Worm (Caenorhabditis elegans) whole organism, young adult: ENCODE measurements around the gene K02D10.4.
A peak's percentile ranks its signal among the peaks of the same experiment; 100 is the strongest.

ENCODE experiments used
- B0035.1 ChIP-seq: sonication (generic microtip); optimal IDR thresholded peaks from 2 replicates; lab custom pipeline; 2016; ENCODE audit warnings: missing genetic modification characterization, mild to moderate bottlenecking, missing compliant biosample characterization, missing genotype, missing genetic modification reagents
- C06A6.2 ChIP-seq: fragments of 200-800 bp; sonication (Bioruptor generic); conservative IDR thresholded peaks from 2 replicates; pipeline ENCODE4 v1.3.6; 2022; ENCODE audit warnings: missing genetic modification characterization, missing compliant biosample characterization
- D2030.7 ChIP-seq: fragments of 200-800 bp; sonication (Bioruptor generic); IDR thresholded peaks from 2 replicates; pipeline ENCODE4 v1.3.6; 2022; ENCODE audit warnings: missing genetic modification reagents, missing genetic modification characterization, missing compliant biosample characterization
- F22D6.2 ChIP-seq: sonication (generic microtip); optimal IDR thresholded peaks from 2 replicates; lab custom pipeline; 2016; ENCODE audit warnings: mild to moderate bottlenecking, missing genetic modification characterization, missing compliant biosample characterization
- F33H1.4 ChIP-seq: fragments of 200-800 bp; sonication (Bioruptor generic); IDR thresholded peaks from 2 replicates; pipeline ENCODE4 v1.3.6; 2022; ENCODE audit warnings: missing genetic modification reagents, missing genetic modification characterization, missing compliant biosample characterization
- F49E8.2 ChIP-seq: sonication (generic microtip); optimal IDR thresholded peaks from 3 replicates; lab custom pipeline; 2017; ENCODE audit warnings: missing genetic modification characterization, mild to moderate bottlenecking, missing compliant biosample characterization, antibody characterized with exemption, moderate library complexity; ENCODE audit not compliant: insufficient read depth
- F52B5.7 ChIP-seq: sonication (generic microtip); optimal IDR thresholded peaks from 2 replicates; lab custom pipeline; 2016; ENCODE audit warnings: mild to moderate bottlenecking, missing genetic modification characterization, missing compliant biosample characterization
- F57C9.4 ChIP-seq: sonication (generic microtip); optimal IDR thresholded peaks from 2 replicates; lab custom pipeline; 2017; ENCODE audit warnings: mild to moderate bottlenecking, missing genetic modification characterization, missing compliant biosample characterization
- K11D2.4 ChIP-seq: fragments of 200-800 bp; sonication (Bioruptor generic); IDR thresholded peaks from 2 replicates; pipeline ENCODE4 v1.3.6; 2022; ENCODE audit warnings: missing genetic modification reagents, missing genetic modification characterization, missing compliant biosample characterization
- K12H6.12 ChIP-seq: fragments of 200-800 bp; sonication (Bioruptor generic); optimal IDR thresholded peaks from 2 replicates; lab custom pipeline; 2018; ENCODE audit warnings: mild to moderate bottlenecking, missing genetic modification characterization, missing compliant biosample characterization
- Y53F4B.3 ChIP-seq: fragments of 200-800 bp; sonication (Bioruptor generic); IDR thresholded peaks from 2 replicates; pipeline ENCODE4 v1.3.6; 2022; ENCODE audit warnings: missing genetic modification reagents, missing genetic modification characterization, missing compliant biosample characterization
- Y79H2A.3 ChIP-seq: fragments of 200-800 bp; sonication (Bioruptor generic); conservative IDR thresholded peaks from 2 replicates; pipeline ENCODE4 v1.3.6; 2022; ENCODE audit warnings: missing genetic modification reagents, missing genetic modification characterization, missing compliant biosample characterization
- Y95B8A.8 ChIP-seq: fragments of 200-800 bp; sonication (Bioruptor generic); IDR thresholded peaks from 2 replicates; pipeline ENCODE4 v1.3.6; 2022; ENCODE audit warnings: missing genetic modification reagents, missing genetic modification characterization, missing compliant biosample characterization
- aptf-2 ChIP-seq: fragments of 200-800 bp; sonication (Bioruptor generic); conservative IDR thresholded peaks from 2 replicates; pipeline ENCODE4 v1.3.6; 2022; ENCODE audit warnings: missing genetic modification reagents, missing genetic modification characterization, missing compliant biosample characterization
- attf-6 ChIP-seq: fragments of 200-800 bp; sonication (Bioruptor generic); IDR thresholded peaks from 2 replicates; pipeline ENCODE4 v1.3.6; 2022; ENCODE audit warnings: missing genetic modification reagents, missing genetic modification characterization, missing compliant biosample characterization
- bed-1 ChIP-seq: fragments of 200-800 bp; sonication (Bioruptor generic); IDR thresholded peaks from 2 replicates; pipeline ENCODE4 v1.3.6; 2022; ENCODE audit warnings: missing genetic modification reagents, missing genetic modification characterization, missing compliant biosample characterization
- bed-2 ChIP-seq: fragments of 200-800 bp; sonication (Bioruptor generic); IDR thresholded peaks from 2 replicates; pipeline ENCODE4 v1.3.6; 2022; ENCODE audit warnings: missing genetic modification reagents, missing genetic modification characterization, missing compliant biosample characterization
- cebp-1 ChIP-seq, 2 experiments: fragments of 200-800 bp in 1 of 2; sonication (Bioruptor generic) in 1 of 2; sonication (generic microtip) in 1 of 2; IDR thresholded peaks in 1 of 2; optimal IDR thresholded peaks in 1 of 2; 2 replicates each; pipeline versions ENCODE4 v1.3.6 to Lab custom; 2017 to 2022; ENCODE audit warnings: missing compliant biosample characterization in 2 of 2, missing genetic modification characterization in 2 of 2, mild to moderate bottlenecking in 1 of 2, missing genetic modification reagents in 1 of 2, moderate library complexity in 1 of 2
- ceh-100 ChIP-seq: fragments of 200-800 bp; sonication (Bioruptor generic); IDR thresholded peaks from 2 replicates; pipeline ENCODE4 v1.3.6; 2022; ENCODE audit warnings: missing genetic modification reagents, missing genetic modification characterization, missing compliant biosample characterization
- dox-1 ChIP-seq: fragments of 200-800 bp; sonication (Bioruptor generic); IDR thresholded peaks from 2 replicates; pipeline ENCODE4 v1.3.6; 2022; ENCODE audit warnings: missing genetic modification reagents, missing genetic modification characterization, missing compliant biosample characterization
- egl-18 ChIP-seq: fragments of 200-800 bp; sonication (Bioruptor generic); IDR thresholded peaks from 2 replicates; pipeline ENCODE4 v1.3.6; 2022; ENCODE audit warnings: missing genetic modification reagents, missing genetic modification characterization, missing compliant biosample characterization
- egl-44 ChIP-seq: fragments of 200-800 bp; sonication (Bioruptor generic); IDR thresholded peaks from 2 replicates; pipeline ENCODE4 v1.3.6; 2022; ENCODE audit warnings: missing genetic modification reagents, missing genetic modification characterization, missing compliant biosample characterization
- ets-4 ChIP-seq: fragments of 200-800 bp; sonication (Bioruptor generic); optimal IDR thresholded peaks from 2 replicates; lab custom pipeline; 2018; ENCODE audit warnings: mild to moderate bottlenecking, missing genetic modification characterization, missing compliant biosample characterization
- him-1 ChIP-seq: sonication (generic microtip); optimal IDR thresholded peaks from 2 replicates; lab custom pipeline; 2016; ENCODE audit warnings: missing genotype, missing genetic modification reagents, missing genetic modification characterization, missing compliant biosample characterization
- hlh-12 ChIP-seq: sonication (generic microtip); optimal IDR thresholded peaks from 2 replicates; lab custom pipeline; 2016; ENCODE audit warnings: missing genetic modification characterization, missing compliant biosample characterization
- hmg-1.2 ChIP-seq: fragments of 200-800 bp; sonication (Bioruptor generic); IDR thresholded peaks from 2 replicates; pipeline ENCODE4 v1.3.6; 2022; ENCODE audit warnings: missing genetic modification reagents, missing genetic modification characterization, missing compliant biosample characterization
- let-607 ChIP-seq, 2 experiments: fragments of 200-800 bp in 1 of 2; sonication (Bioruptor generic) in 1 of 2; sonication (generic microtip) in 1 of 2; optimal IDR thresholded peaks; 2 replicates each; lab custom pipeline; 2016 to 2018; ENCODE audit warnings: mild to moderate bottlenecking in 2 of 2, missing compliant biosample characterization in 2 of 2, missing genetic modification characterization in 2 of 2, moderate library complexity in 2 of 2, missing genotype in 1 of 2
- lin-40 ChIP-seq: sonication (generic microtip); optimal IDR thresholded peaks from 2 replicates; lab custom pipeline; 2016; ENCODE audit warnings: missing genetic modification characterization, mild to moderate bottlenecking, missing compliant biosample characterization, missing genotype, missing genetic modification reagents
- lsy-27 ChIP-seq: sonication (generic microtip); optimal IDR thresholded peaks from 2 replicates; lab custom pipeline; 2017; ENCODE audit warnings: missing genetic modification characterization, mild to moderate bottlenecking, missing compliant biosample characterization, antibody characterized with exemption, missing genotype, borderline replicate concordance; ENCODE audit not compliant: insufficient read depth
- madf-10 ChIP-seq: sonication (generic microtip); optimal IDR thresholded peaks from 2 replicates; lab custom pipeline; 2016; ENCODE audit warnings: mild to moderate bottlenecking, missing genetic modification characterization, missing compliant biosample characterization
- madf-6 ChIP-seq: fragments of 200-800 bp; sonication (Bioruptor generic); IDR thresholded peaks from 2 replicates; pipeline ENCODE4 v1.3.6; 2022; ENCODE audit warnings: missing genetic modification reagents, missing genetic modification characterization, missing compliant biosample characterization
- mcd-1 ChIP-seq: fragments of 200-800 bp; sonication (Bioruptor generic); IDR thresholded peaks from 2 replicates; pipeline ENCODE4 v1.3.6; 2022; ENCODE audit warnings: missing genetic modification reagents, missing genetic modification characterization, missing compliant biosample characterization
- nhr-179 ChIP-seq: sonication (generic microtip); optimal IDR thresholded peaks from 2 replicates; lab custom pipeline; 2016; ENCODE audit warnings: mild to moderate bottlenecking, missing genetic modification characterization, missing compliant biosample characterization
- nhr-80 ChIP-seq: sonication (generic microtip); optimal IDR thresholded peaks from 2 replicates; lab custom pipeline; 2016; ENCODE audit warnings: missing genetic modification characterization, missing compliant biosample characterization
- snpc-1.1 ChIP-seq: sonication (generic microtip); optimal IDR thresholded peaks from 2 replicates; lab custom pipeline; 2017; ENCODE audit warnings: missing genetic modification characterization, mild to moderate bottlenecking, missing compliant biosample characterization, antibody characterized with exemption, moderate library complexity, missing genotype, missing genetic modification reagents; ENCODE audit not compliant: insufficient read depth
- snpc-1.3 ChIP-seq: sonication (generic microtip); optimal IDR thresholded peaks from 2 replicates; lab custom pipeline; 2017; ENCODE audit warnings: missing genetic modification characterization, mild to moderate bottlenecking, missing compliant biosample characterization, antibody characterized with exemption, moderate library complexity, missing genotype, missing genetic modification reagents; ENCODE audit not compliant: insufficient read depth
- snpc-4 ChIP-seq, 5 experiments: fragments of 150-350 bp in 1 of 5; sonication (generic microtip) in 4 of 5; optimal IDR thresholded peaks; 2 replicates each; lab custom pipeline; 2014 to 2018; ENCODE audit warnings: missing genetic modification characterization in 5 of 5, missing biosample characterization in 3 of 5, antibody characterized with exemption in 2 of 5, mild to moderate bottlenecking in 2 of 5, missing compliant biosample characterization in 2 of 5, missing genotype in 2 of 5, moderate library complexity in 2 of 5, missing genetic modification reagents in 1 of 5
- tbp1 ChIP-seq: fragments of 200-800 bp; sonication (Bioruptor generic); optimal IDR thresholded peaks from 2 replicates; lab custom pipeline; 2018; ENCODE audit warnings: mild to moderate bottlenecking, missing genetic modification characterization, missing compliant biosample characterization
- tlf-1 ChIP-seq: fragments of 200-800 bp; sonication (Bioruptor generic); optimal IDR thresholded peaks from 2 replicates; lab custom pipeline; 2018; ENCODE audit warnings: mild to moderate bottlenecking, missing genetic modification characterization, missing compliant biosample characterization
- unc-62 ChIP-seq: fragments of 150-350 bp; optimal IDR thresholded peaks from 2 replicates; lab custom pipeline; 2014; ENCODE audit warnings: missing biosample characterization, missing genetic modification reagents, missing genetic modification characterization
- zfh-2 ChIP-seq: fragments of 200-800 bp; sonication (Bioruptor generic); conservative IDR thresholded peaks from 2 replicates; pipeline ENCODE4 v1.3.6; 2022; ENCODE audit warnings: missing genetic modification reagents, missing genetic modification characterization, missing compliant biosample characterization
- ztf-22 ChIP-seq: fragments of 200-800 bp; sonication (Bioruptor generic); optimal IDR thresholded peaks from 2 replicates; lab custom pipeline; 2018; ENCODE audit warnings: mild to moderate bottlenecking, missing genetic modification characterization, moderate library complexity, missing compliant biosample characterization

K02D10.4 gene

DNA sequence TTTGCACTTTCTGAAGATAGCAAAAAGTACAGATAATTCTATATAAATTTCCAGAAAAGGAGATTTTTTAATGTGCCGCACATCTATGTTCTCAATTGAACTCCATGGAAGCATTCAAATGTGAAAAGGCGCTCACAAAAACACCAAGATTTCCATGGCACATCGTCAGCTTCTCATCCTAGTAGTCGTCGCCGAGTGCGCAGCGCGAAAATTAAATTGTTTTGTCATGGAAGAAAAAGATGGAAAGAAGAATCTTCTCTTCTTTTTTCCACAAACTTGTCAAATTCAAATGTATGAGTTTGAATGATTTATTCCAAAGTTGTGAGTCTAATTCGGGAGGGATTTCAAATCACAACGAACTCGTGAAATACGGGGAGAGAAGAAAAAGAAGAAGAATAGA is 42.4 kb downstream of the K02D10.4 start:
- TF ChIP-seq tbp1 (GFP tag; lab: Kevin White, UChicago) (no peak), madf-6 (GFP tag; lab: Robert Waterston, UW) (0 out of 2 replicates have a peak, but pooled peaks have one; percentile 10), egl-18 (GFP tag; lab: Robert Waterston, UW) (no peak)

DNA sequence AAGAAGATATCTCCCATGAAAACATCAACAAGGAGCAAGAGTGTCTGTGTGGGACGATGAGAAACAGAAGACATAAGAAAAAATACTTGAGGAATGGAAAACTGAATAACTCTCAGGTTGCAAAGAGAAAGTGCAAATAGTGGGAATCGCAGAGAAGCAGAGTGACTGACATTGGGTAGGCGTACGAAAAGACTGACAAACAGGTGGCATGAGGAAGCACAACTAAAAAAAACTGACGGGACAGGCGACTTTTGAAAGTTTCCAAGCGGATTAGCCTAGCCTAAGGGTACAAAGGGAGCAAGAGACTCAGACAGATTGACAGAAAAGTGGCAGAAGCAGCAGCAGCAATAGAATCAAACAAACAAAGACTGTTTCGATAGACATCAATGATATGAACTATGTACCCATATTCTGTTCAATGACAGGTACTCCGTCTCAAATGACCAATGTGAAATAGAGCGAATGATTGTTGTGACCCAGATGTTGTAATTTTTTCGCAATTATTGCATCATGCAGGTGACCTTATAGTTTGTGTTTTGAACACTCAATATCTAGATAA is 45.4 kb downstream of the K02D10.4 start:
- TF ChIP-seq lin-40 (tag; lab: Kevin White, UChicago) (peak; percentile 8), nhr-179 (no peak), ets-4 (GFP tag; lab: Kevin White, UChicago) (no peak), cebp-1 (GFP tag; IDR thresholded peaks at IDR 0.05; lab: Robert Waterston, UW) (no peak), cebp-1 (tag; optimal IDR thresholded peaks at IDR 0.05; lab: Kevin White, UChicago) (peak; percentile 55), K11D2.4 (GFP tag; lab: Robert Waterston, UW) (0 out of 2 replicates have a peak, but pooled peaks have one; percentile 58), K12H6.12 (tag; lab: Kevin White, UChicago) (peak; percentile 25), F22D6.2 (peak; percentile 8), F49E8.2 (tag; lab: Kevin White, UChicago) (no peak), snpc-4 (GFP tag; optimal IDR thresholded peaks at IDR 0.05; lab: Kevin White, UChicago) (no peak), snpc-4 (tag; optimal IDR thresholded peaks at IDR 0.05; lab: Kevin White, UChicago) (peak in 1 of 4 experiments; percentile 1), madf-6 (GFP tag; lab: Robert Waterston, UW) (peak; percentile 41; the same call in 1 of the 2 replicates), madf-10 (tag; lab: Kevin White, UChicago) (no peak), C06A6.2 (0 out of 2 replicates have a peak, but pooled peaks have one; percentile 13), nhr-80 (tag; lab: Kevin White, UChicago) (peak; percentile 66), dox-1 (GFP tag; lab: Robert Waterston, UW) (peak; percentile 47; the same call in 1 of the 2 replicates), Y95B8A.8 (GFP tag; lab: Robert Waterston, UW) (no peak), unc-62 (peak; percentile 69), hmg-1.2 (peak; percentile 45), lsy-27 (tag; lab: Kevin White, UChicago) (no peak)

DNA sequence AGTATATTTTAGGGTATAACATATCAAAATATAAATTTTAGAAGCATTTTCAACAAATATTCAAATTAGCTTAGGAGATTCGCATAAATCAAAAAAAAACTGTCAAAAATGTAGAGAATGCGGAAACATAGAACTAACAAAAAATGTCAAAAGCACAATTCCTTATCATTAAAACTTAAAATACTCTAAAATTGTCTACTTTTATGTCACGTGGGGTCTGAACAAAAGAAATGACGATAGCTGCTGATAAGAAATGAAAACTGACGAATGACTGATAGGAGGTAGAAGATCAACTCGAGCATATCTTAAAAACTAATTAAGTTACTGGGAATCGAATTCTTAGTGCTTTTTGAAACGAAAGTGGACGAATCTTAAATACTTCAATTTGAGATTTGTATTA is 46.1 kb downstream of the K02D10.4 start:
- TF ChIP-seq F57C9.4 (no peak), bed-1 (GFP tag; lab: Robert Waterston, UW) (no peak), Y95B8A.8 (GFP tag; lab: Robert Waterston, UW) (no peak), D2030.7 (no peak), snpc-1.1 (tag; lab: Kevin White, UChicago) (no peak), B0035.1 (tag; lab: Kevin White, UChicago) (no peak), tlf-1 (GFP tag; lab: Kevin White, UChicago) (no peak), K11D2.4 (GFP tag; lab: Robert Waterston, UW) (no peak), F33H1.4 (GFP tag; lab: Robert Waterston, UW) (no peak), zfh-2 (GFP tag; lab: Robert Waterston, UW) (no peak), lin-40 (tag; lab: Kevin White, UChicago) (no peak), let-607 (tag; optimal IDR thresholded peaks at IDR 0.05; lab: Kevin White, UChicago) (peak in 1 of 2 experiments; percentile 42), aptf-2 (no peak), hlh-12 (no peak), F52B5.7 (tag; lab: Kevin White, UChicago) (no peak), ztf-22 (GFP tag; lab: Kevin White, UChicago) (no peak), ceh-100 (GFP tag; lab: Robert Waterston, UW) (no peak), ets-4 (GFP tag; lab: Kevin White, UChicago) (no peak), nhr-80 (tag; lab: Kevin White, UChicago) (peak; percentile 35), Y79H2A.3 (GFP tag; lab: Robert Waterston, UW) (no peak), Y53F4B.3 (GFP tag; lab: Robert Waterston, UW) (no peak), attf-6 (GFP tag; lab: Robert Waterston, UW) (no peak), him-1 (tag; lab: Kevin White, UChicago) (no peak), egl-44 (GFP tag; lab: Robert Waterston, UW) (no peak), bed-2 (GFP tag; lab: Robert Waterston, UW) (no peak), snpc-1.3 (peak; percentile 1), mcd-1 (GFP tag; lab: Robert Waterston, UW) (no peak)
